Worm (Caenorhabditis elegans) whole organism, late embryonic: ENCODE data around the gene inx-10.

ENCODE experiments used
- C08G9.2 ChIP-seq: sonication (generic microtip); optimal IDR thresholded peaks from 2 replicates; lab custom pipeline; 2016; ENCODE audit warnings: mild to moderate bottlenecking, missing genetic modification characterization, moderate library complexity, missing compliant biosample characterization
- F13H6.1 ChIP-seq: sonication (generic microtip); optimal IDR thresholded peaks from 2 replicates; lab custom pipeline; 2016; ENCODE audit warnings: missing genetic modification characterization, missing compliant biosample characterization
- Y22D7AL.16 ChIP-seq: sonication (generic microtip); optimal IDR thresholded peaks from 2 replicates; lab custom pipeline; 2016; ENCODE audit warnings: missing genetic modification characterization, missing compliant biosample characterization
- ahr-1 ChIP-seq: sonication (generic microtip); optimal IDR thresholded peaks from 2 replicates; lab custom pipeline; 2016; ENCODE audit warnings: missing genetic modification characterization, missing compliant biosample characterization
- ceh-18 ChIP-seq: sonication (generic microtip); optimal IDR thresholded peaks from 2 replicates; lab custom pipeline; 2016; ENCODE audit warnings: missing genetic modification characterization, missing compliant biosample characterization
- ceh-19 ChIP-seq: fragments of 200-800 bp; sonication (Bioruptor generic); optimal IDR thresholded peaks from 2 replicates; lab custom pipeline; 2018; ENCODE audit warnings: mild to moderate bottlenecking, missing genetic modification characterization, missing compliant biosample characterization
- ceh-22 ChIP-seq: sonication (generic microtip); optimal IDR thresholded peaks from 2 replicates; lab custom pipeline; 2017; ENCODE audit warnings: missing biosample characterization, missing genetic modification characterization
- ceh-24 ChIP-seq: sonication (generic microtip); optimal IDR thresholded peaks from 2 replicates; lab custom pipeline; 2016; ENCODE audit warnings: mild to moderate bottlenecking, missing genetic modification characterization, missing compliant biosample characterization
- ceh-31 ChIP-seq: sonication (generic microtip); optimal IDR thresholded peaks from 2 replicates; lab custom pipeline; 2016; ENCODE audit warnings: missing genetic modification characterization, missing compliant biosample characterization
- ceh-45 ChIP-seq: fragments of 200-800 bp; sonication (Bioruptor generic); IDR thresholded peaks from 2 replicates; pipeline ENCODE4 v1.3.6; 2022; ENCODE audit warnings: missing genetic modification reagents, missing genetic modification characterization, missing compliant biosample characterization
- ceh-48 ChIP-seq: sonication (generic microtip); optimal IDR thresholded peaks from 2 replicates; lab custom pipeline; 2016; ENCODE audit warnings: missing genetic modification characterization, inconsistent platforms, missing compliant biosample characterization
- ceh-9 ChIP-seq: sonication (generic microtip); optimal IDR thresholded peaks from 2 replicates; lab custom pipeline; 2016; ENCODE audit warnings: mild to moderate bottlenecking, missing genetic modification characterization, inconsistent platforms, missing compliant biosample characterization
- dmd-4 ChIP-seq: sonication (generic microtip); optimal IDR thresholded peaks from 2 replicates; lab custom pipeline; 2016; ENCODE audit warnings: borderline replicate concordance, missing genetic modification characterization, missing compliant biosample characterization
- dve-1 ChIP-seq: sonication (generic microtip); optimal IDR thresholded peaks from 2 replicates; lab custom pipeline; 2017; ENCODE audit warnings: antibody characterized with exemption, mild to moderate bottlenecking, missing genetic modification characterization, missing compliant biosample characterization
- elt-4 ChIP-seq: sonication (generic microtip); optimal IDR thresholded peaks from 2 replicates; lab custom pipeline; 2016; ENCODE audit warnings: missing genetic modification characterization, missing compliant biosample characterization
- ets-4 ChIP-seq: sonication (generic microtip); optimal IDR thresholded peaks from 2 replicates; lab custom pipeline; 2016; ENCODE audit warnings: missing genetic modification characterization, missing compliant biosample characterization
- fkh-10 ChIP-seq: fragments of 150-350 bp; optimal IDR thresholded peaks from 2 replicates; lab custom pipeline; 2014; ENCODE audit warnings: missing biosample characterization, missing genetic modification reagents, missing genetic modification characterization
- fkh-6 ChIP-seq: sonication (generic microtip); optimal IDR thresholded peaks from 2 replicates; lab custom pipeline; 2016; ENCODE audit warnings: missing genetic modification characterization, missing compliant biosample characterization
- hlh-13 ChIP-seq: fragments of 200-800 bp; sonication (Bioruptor generic); optimal IDR thresholded peaks from 2 replicates; lab custom pipeline; 2018; ENCODE audit warnings: mild to moderate bottlenecking, missing genetic modification characterization, missing compliant biosample characterization
- hlh-30 ChIP-seq: sonication (generic microtip); optimal IDR thresholded peaks from 2 replicates; lab custom pipeline; 2017; ENCODE audit warnings: antibody characterized with exemption, missing genetic modification characterization, missing compliant biosample characterization; ENCODE audit not compliant: insufficient read depth
- lim-6 ChIP-seq: sonication (generic microtip); optimal IDR thresholded peaks from 2 replicates; lab custom pipeline; 2016; ENCODE audit warnings: missing genetic modification characterization, missing compliant biosample characterization
- lin-11 ChIP-seq: fragments of 200-800 bp; sonication (Bioruptor generic); optimal IDR thresholded peaks from 2 replicates; lab custom pipeline; 2018; ENCODE audit warnings: mild to moderate bottlenecking, missing genetic modification characterization, missing compliant biosample characterization
- madf-2 ChIP-seq: sonication (generic microtip); optimal IDR thresholded peaks from 2 replicates; lab custom pipeline; 2017; ENCODE audit warnings: missing genetic modification characterization, missing compliant biosample characterization
- nfya-1 ChIP-seq: sonication (generic microtip); optimal IDR thresholded peaks from 2 replicates; lab custom pipeline; 2017; ENCODE audit warnings: missing genetic modification characterization, mild to moderate bottlenecking, missing compliant biosample characterization, antibody characterized with exemption, moderate library complexity
- nhr-232 ChIP-seq: sonication (generic microtip); optimal IDR thresholded peaks from 2 replicates; lab custom pipeline; 2016; ENCODE audit warnings: missing genetic modification characterization, missing compliant biosample characterization
- odd-2 ChIP-seq: sonication (generic microtip); optimal IDR thresholded peaks from 2 replicates; lab custom pipeline; 2017; ENCODE audit warnings: antibody characterized with exemption, mild to moderate bottlenecking, missing genetic modification characterization, missing compliant biosample characterization
- pax-1 ChIP-seq: fragments of 150-350 bp; optimal IDR thresholded peaks from 2 replicates; lab custom pipeline; 2014; ENCODE audit warnings: missing biosample characterization, missing genetic modification characterization
- ref-2 ChIP-seq: sonication (generic microtip); optimal IDR thresholded peaks from 2 replicates; lab custom pipeline; 2016; ENCODE audit warnings: missing genetic modification characterization, missing compliant biosample characterization
- sox-2 ChIP-seq: fragments of 200-800 bp; sonication (Bioruptor generic); IDR thresholded peaks from 2 replicates; pipeline ENCODE4 v1.3.6; 2022; ENCODE audit warnings: missing genetic modification reagents, missing genetic modification characterization, missing compliant biosample characterization
- sox-4 ChIP-seq: sonication (generic microtip); optimal IDR thresholded peaks from 2 replicates; lab custom pipeline; 2017; ENCODE audit warnings: mild to moderate bottlenecking, missing genetic modification characterization, inconsistent platforms, missing compliant biosample characterization
- syd-9 ChIP-seq: sonication (generic microtip); optimal IDR thresholded peaks from 2 replicates; lab custom pipeline; 2016; ENCODE audit warnings: mild to moderate bottlenecking, missing genetic modification characterization, moderate library complexity, missing compliant biosample characterization
- tbx-2 ChIP-seq: sonication (generic microtip); optimal IDR thresholded peaks from 2 replicates; lab custom pipeline; 2016; ENCODE audit warnings: missing genetic modification characterization, missing compliant biosample characterization
- unc-3 ChIP-seq, 2 experiments: fragments of 200-800 bp in 1 of 2; sonication (Bioruptor generic) in 1 of 2; sonication (generic microtip) in 1 of 2; conservative IDR thresholded peaks in 1 of 2; optimal IDR thresholded peaks in 1 of 2; 2 replicates each; pipeline versions ENCODE4 v1.3.6 to Lab custom; 2016 to 2022; ENCODE audit warnings: missing compliant biosample characterization in 2 of 2, missing genetic modification characterization in 2 of 2, missing genetic modification reagents in 1 of 2
- unc-42 ChIP-seq: sonication (generic microtip); optimal IDR thresholded peaks from 2 replicates; lab custom pipeline; 2016; ENCODE audit warnings: missing genotype, missing genetic modification characterization, missing compliant biosample characterization
- unc-55 ChIP-seq: sonication (generic microtip); optimal IDR thresholded peaks from 2 replicates; lab custom pipeline; 2017; ENCODE audit warnings: missing biosample characterization, missing genetic modification reagents, missing genetic modification characterization

The inx-10 gene

ce11 chrV:9217158-9217557 lies 9.9 kb upstream of the inx-10 start, which contains the start of gene pacs-1:
TSS of gene pacs-1 (minus strand) at chrV:9217258.
- TF ChIP-seq hlh-30 (tag; lab: Kevin White, UChicago) (no peak), nhr-232 (no peak), ref-2 (no peak), ceh-19 (GFP tag; lab: Kevin White, UChicago) (no peak), ceh-45 (GFP tag; lab: Robert Waterston, UW) (no peak), ceh-31 (tag; lab: Kevin White, UChicago) (no peak), sox-4 (tag; lab: Kevin White, UChicago) (no peak), pax-1 (tag; lab: Kevin White, UChicago) (no peak), dmd-4 (tag; lab: Kevin White, UChicago) (no peak), ahr-1 (tag; lab: Kevin White, UChicago) (no peak), ceh-9 (tag; lab: Kevin White, UChicago) (no peak), hlh-13 (GFP tag; lab: Kevin White, UChicago) (no peak)
- TF ChIP-seq, all 69 proteins: peak for 0

ce11 chrV:9213554-9213953 lies 6.3 kb upstream of the inx-10 start, which contains the start of gene mdt-27:
TSS of gene mdt-27 (minus strand) at chrV:9213654.
- no peak for TF ChIP-seq ceh-19 (GFP tag; lab: Kevin White, UChicago)
- TF ChIP-seq ceh-48 (tag; lab: Kevin White, UChicago): no peak
- TF ChIP-seq Y22D7AL.16 (tag; lab: Kevin White, UChicago): no peak

DNA sequence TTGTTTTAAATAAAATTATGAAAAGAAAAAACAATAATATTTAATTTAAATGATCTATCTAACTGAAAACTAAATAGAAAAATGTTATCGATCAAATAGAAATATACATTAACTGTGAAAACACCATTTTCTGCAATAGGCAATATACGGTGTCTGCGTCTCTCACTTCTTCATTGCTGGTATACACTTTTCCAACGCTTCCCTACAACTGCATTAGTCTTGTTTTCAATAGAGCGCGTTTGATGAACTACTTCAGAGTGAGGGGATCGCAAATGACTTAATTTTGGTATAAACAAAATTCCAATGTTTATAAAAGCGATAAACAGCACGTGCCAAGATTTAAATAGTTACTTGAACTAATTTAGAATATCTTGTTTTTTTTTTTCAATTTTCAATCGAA lies 5.2 kb upstream of the inx-10 start:
- TF ChIP-seq ceh-48 (tag; lab: Kevin White, UChicago) (no peak), unc-42 (peak; percentile 96), F13H6.1 (tag; lab: Kevin White, UChicago) (no peak), nfya-1 (tag; lab: Kevin White, UChicago) (peak; percentile 70), ceh-31 (tag; lab: Kevin White, UChicago) (peak; percentile 52), madf-2 (tag; lab: Kevin White, UChicago) (no peak), dve-1 (tag; lab: Kevin White, UChicago) (peak; percentile 10), tbx-2 (tag; lab: Kevin White, UChicago) (peak; percentile 22), unc-55 (peak; percentile 43), fkh-6 (no peak), syd-9 (tag; lab: Kevin White, UChicago) (no peak), ceh-18 (peak; percentile 17)

ce11 chrV:9208878-9209277 lies 1.6 kb upstream of the inx-10 start:
- TF ChIP-seq elt-4 (tag; lab: Kevin White, UChicago) (no peak), sox-2 (GFP tag; lab: Robert Waterston, UW) (no peak), F13H6.1 (tag; lab: Kevin White, UChicago) (no peak), ceh-24 (tag; lab: Kevin White, UChicago) (no peak), ceh-22 (tag; lab: Kevin White, UChicago) (no peak), unc-55 (no peak), fkh-10 (GFP tag; lab: Kevin White, UChicago) (no peak), lin-11 (tag; lab: Kevin White, UChicago) (no peak), C08G9.2 (tag; lab: Kevin White, UChicago) (no peak), lim-6 (no peak), odd-2 (tag; lab: Kevin White, UChicago) (no peak), ceh-48 (tag; lab: Kevin White, UChicago) (no peak), fkh-6 (no peak), ets-4 (tag; lab: Kevin White, UChicago) (no peak), unc-3 (GFP tag; conservative IDR thresholded peaks at IDR 0.05; lab: Robert Waterston, UW) (no peak), unc-3 (tag; optimal IDR thresholded peaks at IDR 0.05; lab: Kevin White, UChicago) (no peak)
- TF ChIP-seq, all 69 proteins: peak for 0
